Worm (Caenorhabditis elegans) whole organism, young adult: ENCODE results near the gene twk-49.

Source experiments
- B0019.2 ChIP-seq: fragments of 200-800 bp; sonication (Bioruptor generic); conservative IDR thresholded peaks from 2 replicates; pipeline ENCODE4 v1.3.6; 2022; ENCODE audit warnings: missing genetic modification reagents, missing genetic modification characterization, missing compliant biosample characterization
- B0336.3 ChIP-seq: fragments of 200-800 bp; sonication (Bioruptor generic); IDR thresholded peaks from 2 replicates; pipeline ENCODE4 v1.3.6; 2022; ENCODE audit warnings: missing genetic modification characterization, missing compliant biosample characterization
- D2030.7 ChIP-seq: fragments of 200-800 bp; sonication (Bioruptor generic); IDR thresholded peaks from 2 replicates; pipeline ENCODE4 v1.3.6; 2022; ENCODE audit warnings: missing genetic modification reagents, missing genetic modification characterization, missing compliant biosample characterization
- F23B12.7 ChIP-seq: sonication (generic microtip); optimal IDR thresholded peaks from 2 replicates; lab custom pipeline; 2017; ENCODE audit warnings: missing genetic modification characterization, mild to moderate bottlenecking, missing compliant biosample characterization, antibody characterized with exemption, moderate library complexity; ENCODE audit not compliant: insufficient read depth
- F49E8.2 ChIP-seq: sonication (generic microtip); optimal IDR thresholded peaks from 3 replicates; lab custom pipeline; 2017; ENCODE audit warnings: missing genetic modification characterization, mild to moderate bottlenecking, missing compliant biosample characterization, antibody characterized with exemption, moderate library complexity; ENCODE audit not compliant: insufficient read depth
- F55B11.4 ChIP-seq: sonication (generic microtip); optimal IDR thresholded peaks from 2 replicates; lab custom pipeline; 2016; ENCODE audit warnings: missing compliant biosample characterization, missing genetic modification characterization, borderline replicate concordance; ENCODE audit not compliant: insufficient read depth
- T26A5.8 ChIP-seq: sonication (generic microtip); optimal IDR thresholded peaks from 2 replicates; lab custom pipeline; 2016; ENCODE audit warnings: missing genetic modification characterization, missing compliant biosample characterization
- Y53G8AR.9 ChIP-seq: fragments of 200-800 bp; sonication (Bioruptor generic); conservative IDR thresholded peaks from 2 replicates; pipeline ENCODE4 v1.3.6; 2022; ENCODE audit warnings: missing genetic modification reagents, missing genetic modification characterization, missing compliant biosample characterization
- ZK185.1 ChIP-seq: sonication (generic microtip); optimal IDR thresholded peaks from 2 replicates; lab custom pipeline; 2016; ENCODE audit warnings: mild to moderate bottlenecking, missing genetic modification characterization, missing compliant biosample characterization; ENCODE audit not compliant: poor library complexity, severe bottlenecking
- aptf-2 ChIP-seq: fragments of 200-800 bp; sonication (Bioruptor generic); conservative IDR thresholded peaks from 2 replicates; pipeline ENCODE4 v1.3.6; 2022; ENCODE audit warnings: missing genetic modification reagents, missing genetic modification characterization, missing compliant biosample characterization
- athp-1 ChIP-seq: sonication (generic microtip); optimal IDR thresholded peaks from 2 replicates; lab custom pipeline; 2017; ENCODE audit warnings: mild to moderate bottlenecking, missing genetic modification characterization, missing compliant biosample characterization
- bed-2 ChIP-seq: fragments of 200-800 bp; sonication (Bioruptor generic); IDR thresholded peaks from 2 replicates; pipeline ENCODE4 v1.3.6; 2022; ENCODE audit warnings: missing genetic modification reagents, missing genetic modification characterization, missing compliant biosample characterization
- cebp-1 ChIP-seq, 2 experiments: fragments of 200-800 bp in 1 of 2; sonication (Bioruptor generic) in 1 of 2; sonication (generic microtip) in 1 of 2; IDR thresholded peaks in 1 of 2; optimal IDR thresholded peaks in 1 of 2; 2 replicates each; pipeline versions ENCODE4 v1.3.6 to Lab custom; 2017 to 2022; ENCODE audit warnings: missing compliant biosample characterization in 2 of 2, missing genetic modification characterization in 2 of 2, mild to moderate bottlenecking in 1 of 2, missing genetic modification reagents in 1 of 2, moderate library complexity in 1 of 2
- ceh-40 ChIP-seq: fragments of 200-800 bp; sonication (Bioruptor generic); IDR thresholded peaks from 2 replicates; pipeline ENCODE4 v1.3.6; 2022; ENCODE audit warnings: missing genetic modification characterization, missing compliant biosample characterization
- ceh-79 ChIP-seq: sonication (generic microtip); optimal IDR thresholded peaks from 2 replicates; lab custom pipeline; 2017; ENCODE audit warnings: mild to moderate bottlenecking, missing genetic modification characterization, missing compliant biosample characterization
- die-1 ChIP-seq: sonication (generic microtip); optimal IDR thresholded peaks from 2 replicates; lab custom pipeline; 2016; ENCODE audit warnings: missing genotype, mild to moderate bottlenecking, missing genetic modification characterization, missing compliant biosample characterization
- efl-1 ChIP-seq: fragments of 150-350 bp; optimal IDR thresholded peaks from 2 replicates; lab custom pipeline; 2014; ENCODE audit warnings: missing biosample characterization, missing genetic modification reagents, missing genetic modification characterization
- egl-44 ChIP-seq: fragments of 200-800 bp; sonication (Bioruptor generic); IDR thresholded peaks from 2 replicates; pipeline ENCODE4 v1.3.6; 2022; ENCODE audit warnings: missing genetic modification reagents, missing genetic modification characterization, missing compliant biosample characterization
- fkh-3 ChIP-seq: sonication (generic microtip); optimal IDR thresholded peaks from 2 replicates; lab custom pipeline; 2016; ENCODE audit warnings: mild to moderate bottlenecking, missing genetic modification characterization, missing compliant biosample characterization
- hlh-12 ChIP-seq: sonication (generic microtip); optimal IDR thresholded peaks from 2 replicates; lab custom pipeline; 2016; ENCODE audit warnings: missing genetic modification characterization, missing compliant biosample characterization
- hrde-1 ChIP-seq: sonication (generic microtip); optimal IDR thresholded peaks from 2 replicates; lab custom pipeline; 2016; ENCODE audit warnings: missing genetic modification characterization, mild to moderate bottlenecking, missing compliant biosample characterization, moderate library complexity, missing genotype, missing genetic modification reagents, borderline replicate concordance
- hsf-1 ChIP-seq: fragments of 200-800 bp; sonication (Bioruptor generic); IDR thresholded peaks from 2 replicates; pipeline ENCODE4 v1.3.6; 2022; ENCODE audit warnings: missing genetic modification reagents, missing genetic modification characterization, missing compliant biosample characterization
- lin-26 ChIP-seq: fragments of 200-800 bp; sonication (Bioruptor generic); IDR thresholded peaks from 2 replicates; pipeline ENCODE4 v1.3.6; 2022; ENCODE audit warnings: missing genetic modification reagents, missing genetic modification characterization, missing compliant biosample characterization
- lin-54 ChIP-seq: fragments of 200-800 bp; sonication (Bioruptor generic); optimal IDR thresholded peaks from 2 replicates; lab custom pipeline; 2018; ENCODE audit warnings: mild to moderate bottlenecking, missing genetic modification characterization, missing compliant biosample characterization
- madf-3 ChIP-seq: fragments of 200-800 bp; sonication (Bioruptor generic); IDR thresholded peaks from 2 replicates; pipeline ENCODE4 v1.3.6; 2022; ENCODE audit warnings: missing genetic modification reagents, missing genetic modification characterization, missing compliant biosample characterization
- madf-8 ChIP-seq: fragments of 200-800 bp; sonication (Bioruptor generic); conservative IDR thresholded peaks from 2 replicates; pipeline ENCODE4 v1.3.6; 2022; ENCODE audit warnings: missing genetic modification reagents, missing genetic modification characterization, missing compliant biosample characterization
- mes-4 ChIP-seq: sonication (generic microtip); optimal IDR thresholded peaks from 2 replicates; lab custom pipeline; 2016; ENCODE audit warnings: missing genotype, missing genetic modification characterization, missing compliant biosample characterization
- nhr-179 ChIP-seq: sonication (generic microtip); optimal IDR thresholded peaks from 2 replicates; lab custom pipeline; 2016; ENCODE audit warnings: mild to moderate bottlenecking, missing genetic modification characterization, missing compliant biosample characterization
- nhr-80 ChIP-seq: sonication (generic microtip); optimal IDR thresholded peaks from 2 replicates; lab custom pipeline; 2016; ENCODE audit warnings: missing genetic modification characterization, missing compliant biosample characterization
- nhr-90 ChIP-seq: sonication (generic microtip); optimal IDR thresholded peaks from 2 replicates; lab custom pipeline; 2016; ENCODE audit warnings: missing genotype, mild to moderate bottlenecking, missing genetic modification characterization, missing compliant biosample characterization
- rpc-1 ChIP-seq, 2 experiments: fragments of 150-350 bp in 1 of 2; sonication (generic microtip) in 1 of 2; optimal IDR thresholded peaks; 2 replicates each; lab custom pipeline; 2014 to 2018; ENCODE audit warnings: missing biosample characterization in 1 of 2, missing genetic modification characterization in 1 of 2, missing genetic modification reagents in 1 of 2, missing genotype in 1 of 2
- sdz-38 ChIP-seq: sonication (generic microtip); optimal IDR thresholded peaks from 2 replicates; lab custom pipeline; 2016; ENCODE audit warnings: missing genotype, missing genetic modification characterization, missing compliant biosample characterization
- snpc-1.1 ChIP-seq: sonication (generic microtip); optimal IDR thresholded peaks from 2 replicates; lab custom pipeline; 2017; ENCODE audit warnings: missing genetic modification characterization, mild to moderate bottlenecking, missing compliant biosample characterization, antibody characterized with exemption, moderate library complexity, missing genotype, missing genetic modification reagents; ENCODE audit not compliant: insufficient read depth
- sptf-2 ChIP-seq: fragments of 200-800 bp; sonication (Bioruptor generic); optimal IDR thresholded peaks from 2 replicates; lab custom pipeline; 2018; ENCODE audit warnings: mild to moderate bottlenecking, missing genetic modification characterization, missing compliant biosample characterization
- xnd-1 ChIP-seq: sonication (generic microtip); optimal IDR thresholded peaks from 2 replicates; lab custom pipeline; 2016; ENCODE audit warnings: missing genotype, missing genetic modification reagents, missing genetic modification characterization, missing compliant biosample characterization
- ztf-3 ChIP-seq: fragments of 200-800 bp; sonication (Bioruptor generic); optimal IDR thresholded peaks from 2 replicates; lab custom pipeline; 2018; ENCODE audit warnings: mild to moderate bottlenecking, missing genetic modification characterization, missing compliant biosample characterization

Gene twk-49

ce11 chrII:6524501-6524977 lies 25.6 kb upstream of the twk-49 start, which contains the start of gene C56E6.2:
TSS of gene C56E6.2 (plus strand) at chrII:6524927.
- TF ChIP-seq hrde-1 (no peak), nhr-80 (tag; lab: Kevin White, UChicago) (peak; percentile 43), ceh-40 (GFP tag; lab: Robert Waterston, UW) (0 out of 2 replicates have a peak, but pooled peaks have one; percentile 35)

ce11 chrII:6523940-6524339 lies 25.0 kb upstream of the twk-49 start:
- TF ChIP-seq F49E8.2 (tag; lab: Kevin White, UChicago) (no peak), T26A5.8 (tag; lab: Kevin White, UChicago) (no peak), D2030.7 (GFP tag; lab: Robert Waterston, UW) (no peak), mes-4 (no peak), lin-54 (GFP tag; lab: Kevin White, UChicago) (no peak), cebp-1 (GFP tag; IDR thresholded peaks at IDR 0.05; lab: Robert Waterston, UW) (no peak), cebp-1 (tag; optimal IDR thresholded peaks at IDR 0.05; lab: Kevin White, UChicago) (no peak), nhr-179 (tag; lab: Kevin White, UChicago) (no peak), aptf-2 (GFP tag; lab: Robert Waterston, UW) (no peak), nhr-90 (tag; lab: Kevin White, UChicago) (no peak), madf-8 (no peak), B0336.3 (no peak), snpc-1.1 (tag; lab: Kevin White, UChicago) (no peak), ZK185.1 (tag; lab: Kevin White, UChicago) (no peak), F23B12.7 (tag; lab: Kevin White, UChicago) (no peak), athp-1 (tag; lab: Kevin White, UChicago) (no peak), B0019.2 (GFP tag; lab: Robert Waterston, UW) (no peak), efl-1 (GFP tag; lab: Kevin White, UChicago) (no peak), bed-2 (GFP tag; lab: Robert Waterston, UW) (no peak)

- no peak for TF ChIP-seq ceh-79 (tag; lab: Kevin White, UChicago)
- TF ChIP-seq egl-44 (GFP tag; lab: Robert Waterston, UW): 0 out of 2 replicates have a peak, but pooled peaks have one; percentile 30
- TF ChIP-seq lin-26 (GFP tag; lab: Robert Waterston, UW): 0 out of 2 replicates have a peak, but pooled peaks have one; percentile 29
- TF ChIP-seq nhr-80 (tag; lab: Kevin White, UChicago): peak; percentile 10
- TF ChIP-seq die-1 (tag; lab: Kevin White, UChicago): peak; percentile 10
- TF ChIP-seq efl-1 (GFP tag; lab: Kevin White, UChicago): no peak
- peak; percentile 0 for TF ChIP-seq nhr-90 (tag; lab: Kevin White, UChicago)
Measured at ce11 chrII:6522622-6523254, 23.8 kb upstream of the twk-49 start.

ce11 chrII:6521316-6521715 lies 22.3 kb upstream of the twk-49 start, which contains the start of gene toe-2:
TSS of gene toe-2 (minus strand) at chrII:6521385.
- TF ChIP-seq hlh-12 (no peak), F55B11.4 (tag; lab: Kevin White, UChicago) (no peak), xnd-1 (tag; lab: Kevin White, UChicago) (no peak), rpc-1 (optimal IDR thresholded peaks at IDR 0.05; lab: Kevin White, UChicago) (no peak), rpc-1 (tag; optimal IDR thresholded peaks at IDR 0.05; lab: Kevin White, UChicago) (no peak), ztf-3 (GFP tag; lab: Kevin White, UChicago) (no peak), sdz-38 (no peak), Y53G8AR.9 (no peak), madf-3 (GFP tag; lab: Robert Waterston, UW) (no peak), fkh-3 (no peak), hsf-1 (GFP tag; lab: Robert Waterston, UW) (no peak), sptf-2 (no peak)
- TF ChIP-seq, all 124 proteins: peak for 0
